Worm (Caenorhabditis elegans) whole organism, L2 larva: Measurements from ENCODE around the gene znf-474.

Experiments used
- R02D3.7 ChIP-seq: fragments of 150-350 bp; optimal IDR thresholded peaks from 2 replicates; lab custom pipeline; 2014; ENCODE audit warnings: missing biosample characterization, missing genetic modification characterization
- fos-1 ChIP-seq: fragments of 150-350 bp; optimal IDR thresholded peaks from 2 replicates; lab custom pipeline; 2014; ENCODE audit warnings: missing biosample characterization, missing genetic modification characterization
- mdl-1 ChIP-seq, 2 experiments: fragments of 150-350 bp in 1 of 2; sonication (generic microtip) in 1 of 2; optimal IDR thresholded peaks; 2 replicates each; lab custom pipeline; 2017; ENCODE audit warnings: missing biosample characterization in 2 of 2, missing genetic modification characterization in 2 of 2
- nhr-77 ChIP-seq: fragments of 150-350 bp; optimal IDR thresholded peaks from 2 replicates; lab custom pipeline; 2014; ENCODE audit warnings: missing biosample characterization, missing genetic modification characterization
- ztf-11 ChIP-seq: sonication (generic microtip); optimal IDR thresholded peaks from 2 replicates; lab custom pipeline; 2017; ENCODE audit warnings: missing biosample characterization, missing genetic modification characterization

- TF ChIP-seq fos-1 = peak; percentile 14
- TF ChIP-seq nhr-77 = no peak
- TF ChIP-seq mdl-1 (tag; optimal IDR thresholded peaks at IDR 0.05; lab: Kevin White, UChicago) = no peak
- TF ChIP-seq R02D3.7 (tag; lab: Kevin White, UChicago) = no peak
- no peak for TF ChIP-seq ztf-11 (tag; lab: Kevin White, UChicago)
These were observed 8.7 kb upstream of the znf-474 start, which contains the start of gene lyst-1 for ce11 chrX:12141051-12141450.
